Fruit fly (Drosophila melanogaster) whole organism, embryonic: ENCODE measurements around the gene Dok.

Experiments
- Atf-2 ChIP-seq: fragments of 200-800 bp; sonication (Bioruptor generic); optimal IDR thresholded peaks from 2 replicates; lab custom pipeline; 2016; ENCODE audit warnings: missing biosample characterization, missing genetic modification characterization
- Atf6 ChIP-seq: fragments of 200-800 bp; sonication (Bioruptor generic); IDR thresholded peaks from 2 replicates; pipeline ENCODE4 v1.3.6; 2022; ENCODE audit warnings: missing biosample characterization, missing genetic modification characterization
- Bteb2 ChIP-seq: fragments of 200-800 bp; sonication (Bioruptor generic); optimal IDR thresholded peaks from 2 replicates; lab custom pipeline; 2016; ENCODE audit warnings: missing biosample characterization, missing genetic modification characterization
- CG10274 ChIP-seq: fragments of 200-800 bp; sonication (Bioruptor generic); optimal IDR thresholded peaks from 3 replicates; lab custom pipeline; 2017; ENCODE audit warnings: missing biosample characterization, mild to moderate bottlenecking, missing genetic modification characterization
- CG10654 ChIP-seq: fragments of 200-800 bp; sonication (Bioruptor generic); optimal IDR thresholded peaks from 2 replicates; lab custom pipeline; 2016; ENCODE audit warnings: missing biosample characterization, missing genetic modification characterization
- CG11398 ChIP-seq: fragments of 200-800 bp; sonication (Bioruptor generic); optimal IDR thresholded peaks from 2 replicates; lab custom pipeline; 2016; ENCODE audit warnings: missing biosample characterization, missing genetic modification characterization
- CG11696 ChIP-seq: fragments of 200-800 bp; sonication (Bioruptor generic); IDR thresholded peaks from 2 replicates; pipeline ENCODE4 v1.3.6; 2022; ENCODE audit warnings: missing biosample characterization, missing genetic modification characterization
- CG12104 ChIP-seq: fragments of 200-800 bp; sonication (Bioruptor generic); optimal IDR thresholded peaks from 3 replicates; lab custom pipeline; 2016; ENCODE audit warnings: missing biosample characterization, missing genetic modification characterization
- CG12299 ChIP-seq: fragments of 200-800 bp; sonication (Bioruptor generic); optimal IDR thresholded peaks from 2 replicates; lab custom pipeline; 2018; ENCODE audit warnings: missing biosample characterization, mild to moderate bottlenecking, missing genetic modification characterization
- CG14441 ChIP-seq: fragments of 200-800 bp; sonication (Bioruptor generic); IDR thresholded peaks from 2 replicates; pipeline ENCODE4 v1.3.6; 2022; ENCODE audit warnings: missing biosample characterization, missing genetic modification characterization
- CG16813 ChIP-seq: fragments of 200-800 bp; sonication (Bioruptor generic); IDR thresholded peaks from 3 replicates; pipeline ENCODE4 v1.3.6; 2022; ENCODE audit warnings: missing biosample characterization, missing genetic modification characterization; ENCODE audit not compliant: partially characterized antibody
- CG17612 ChIP-seq: fragments of 200-800 bp; sonication (Bioruptor generic); IDR thresholded peaks from 2 replicates; pipeline ENCODE4 v1.3.6; 2022; ENCODE audit warnings: missing biosample characterization, missing genetic modification characterization
- CG2678 ChIP-seq: fragments of 200-800 bp; sonication (Bioruptor generic); optimal IDR thresholded peaks from 3 replicates; lab custom pipeline; 2019; ENCODE audit warnings: missing biosample characterization, mild to moderate bottlenecking, missing genetic modification characterization, moderate library complexity
- CG2889 ChIP-seq: fragments of 200-800 bp; sonication (Bioruptor generic); IDR thresholded peaks from 3 replicates; pipeline ENCODE4 v1.3.6; 2022; ENCODE audit warnings: missing biosample characterization, missing genetic modification characterization
- CG30431 ChIP-seq: fragments of 200-800 bp; sonication (Bioruptor generic); optimal IDR thresholded peaks from 2 replicates; lab custom pipeline; 2017; ENCODE audit warnings: missing biosample characterization, missing genetic modification characterization
- CG31441 ChIP-seq: fragments of 200-800 bp; sonication (Bioruptor generic); IDR thresholded peaks from 2 replicates; pipeline ENCODE4 v1.3.6; 2022; ENCODE audit warnings: missing biosample characterization, missing genetic modification characterization
- CG32772 ChIP-seq: fragments of 200-800 bp; sonication (Bioruptor generic); IDR thresholded peaks from 2 replicates; pipeline ENCODE4 v1.3.6; 2022; ENCODE audit warnings: missing biosample characterization, missing genetic modification characterization
- CG34224 ChIP-seq: fragments of 200-800 bp; sonication (Bioruptor generic); IDR thresholded peaks from 3 replicates; pipeline ENCODE4 v1.3.6; 2022; ENCODE audit warnings: missing biosample characterization, missing genetic modification characterization; ENCODE audit not compliant: partially characterized antibody
- CG34422 ChIP-seq: fragments of 200-800 bp; sonication (Bioruptor generic); IDR thresholded peaks from 3 replicates; pipeline ENCODE4 v1.3.6; 2022; ENCODE audit warnings: missing biosample characterization, missing genetic modification characterization
- CG6175 ChIP-seq: fragments of 200-800 bp; sonication (Bioruptor generic); IDR thresholded peaks from 3 replicates; pipeline ENCODE4 v1.3.6; 2022; ENCODE audit warnings: missing biosample characterization, missing genetic modification characterization
- CG6654 ChIP-seq: fragments of 200-800 bp; sonication (Bioruptor generic); optimal IDR thresholded peaks from 2 replicates; lab custom pipeline; 2017; ENCODE audit warnings: missing biosample characterization, mild to moderate bottlenecking, missing genetic modification characterization
- Camta ChIP-seq: fragments of 200-800 bp; sonication (Bioruptor generic); optimal IDR thresholded peaks from 2 replicates; lab custom pipeline; 2016; ENCODE audit warnings: missing biosample characterization, missing genetic modification characterization
- Dll ChIP-seq: fragments of 200-800 bp; sonication (Bioruptor generic); IDR thresholded peaks from 4 replicates; pipeline ENCODE4 v1.3.6; 2022; ENCODE audit warnings: missing biosample characterization, missing genetic modification characterization; ENCODE audit not compliant: partially characterized antibody
- E2f2 ChIP-seq: fragments of 200-800 bp; sonication (Bioruptor generic); IDR thresholded peaks from 2 replicates; pipeline ENCODE4 v1.3.6; 2022; ENCODE audit warnings: missing biosample characterization, missing genetic modification characterization
- HHEX ChIP-seq: fragments of 200-800 bp; sonication (Bioruptor generic); optimal IDR thresholded peaks from 3 replicates; lab custom pipeline; 2017; ENCODE audit warnings: missing biosample characterization, mild to moderate bottlenecking, missing genetic modification characterization, missing genetic modification reagents
- Hmx ChIP-seq: fragments of 200-800 bp; sonication (Bioruptor generic); optimal IDR thresholded peaks from 2 replicates; lab custom pipeline; 2016; ENCODE audit warnings: missing biosample characterization, missing genetic modification characterization
- MTF-1 ChIP-seq: fragments of 200-800 bp; sonication (Bioruptor generic); optimal IDR thresholded peaks from 2 replicates; lab custom pipeline; 2018; ENCODE audit warnings: missing biosample characterization, mild to moderate bottlenecking, missing genetic modification characterization, borderline replicate concordance
- NK7.1 ChIP-seq: fragments of 200-800 bp; sonication (Bioruptor generic); optimal IDR thresholded peaks from 3 replicates; lab custom pipeline; 2016; ENCODE audit warnings: missing biosample characterization, missing genetic modification characterization
- Opbp ChIP-seq: fragments of 200-800 bp; sonication (Bioruptor generic); IDR thresholded peaks from 3 replicates; pipeline ENCODE4 v1.3.6; 2022; ENCODE audit warnings: missing biosample characterization, missing genetic modification characterization; ENCODE audit not compliant: partially characterized antibody
- Optix ChIP-seq: fragments of 200-800 bp; sonication (Bioruptor generic); IDR thresholded peaks from 3 replicates; pipeline ENCODE4 v1.3.6; 2022; ENCODE audit warnings: missing biosample characterization, missing genetic modification characterization
- Poxn ChIP-seq: fragments of 200-800 bp; sonication (Bioruptor generic); IDR thresholded peaks from 2 replicates; pipeline ENCODE4 v1.3.6; 2022; ENCODE audit warnings: missing biosample characterization, missing genetic modification characterization
- Ptx1 ChIP-seq: fragments of 200-800 bp; sonication (Bioruptor generic); IDR thresholded peaks from 2 replicates; pipeline ENCODE4 v1.3.6; 2022; ENCODE audit warnings: missing biosample characterization, missing genetic modification characterization
- Six4 ChIP-seq: fragments of 200-800 bp; sonication (Bioruptor generic); optimal IDR thresholded peaks from 2 replicates; lab custom pipeline; 2016; ENCODE audit warnings: missing biosample characterization, missing genetic modification characterization
- Sox102F ChIP-seq: fragments of 200-800 bp; sonication (Bioruptor generic); optimal IDR thresholded peaks from 2 replicates; lab custom pipeline; 2018; ENCODE audit warnings: missing biosample characterization, mild to moderate bottlenecking, missing genetic modification characterization, moderate library complexity
- Sry-β ChIP-seq: fragments of 200-800 bp; sonication (Bioruptor generic); optimal IDR thresholded peaks from 2 replicates; lab custom pipeline; 2018; ENCODE audit warnings: missing biosample characterization, mild to moderate bottlenecking, missing genetic modification characterization, moderate library complexity
- Stat92E ChIP-seq, 3 experiments: fragments of >200 bp in 2 of 3; fragments of 200-800 bp in 1 of 3; sonication (Bioruptor generic) in 1 of 3; optimal IDR thresholded peaks; 2 replicates each; lab custom pipeline; 2017 to 2019; ENCODE audit warnings: missing biosample characterization in 3 of 3, missing genetic modification characterization in 3 of 3, mild to moderate bottlenecking in 1 of 3, moderate library complexity in 1 of 3
- amos ChIP-seq: fragments of 200-800 bp; sonication (Bioruptor generic); IDR thresholded peaks from 2 replicates; pipeline ENCODE4 v1.3.6; 2022; ENCODE audit warnings: missing biosample characterization, missing genetic modification characterization; ENCODE audit not compliant: partially characterized antibody
- btn ChIP-seq: fragments of 200-800 bp; sonication (Bioruptor generic); optimal IDR thresholded peaks from 2 replicates; lab custom pipeline; 2016; ENCODE audit warnings: missing biosample characterization, missing genetic modification characterization
- cato ChIP-seq: fragments of 200-800 bp; sonication (Bioruptor generic); optimal IDR thresholded peaks from 2 replicates; lab custom pipeline; 2016; ENCODE audit warnings: missing biosample characterization, missing genetic modification characterization, borderline replicate concordance
- ewg ChIP-seq: fragments of 200-800 bp; sonication (Bioruptor generic); optimal IDR thresholded peaks from 3 replicates; lab custom pipeline; 2017; ENCODE audit warnings: mild to moderate bottlenecking, missing biosample characterization, missing genetic modification reagents, missing genetic modification characterization
- grn ChIP-seq: fragments of 200-800 bp; sonication (Bioruptor generic); optimal IDR thresholded peaks from 3 replicates; lab custom pipeline; 2017; ENCODE audit warnings: missing biosample characterization, missing genetic modification characterization
- insv ChIP-seq, 2 experiments: fragments of 200-800 bp; sonication (Bioruptor generic); optimal IDR thresholded peaks; 3 replicates each; lab custom pipeline; 2016 to 2018; ENCODE audit warnings: missing biosample characterization in 2 of 2, missing genetic modification characterization in 2 of 2
- lab ChIP-seq: fragments of 200-800 bp; sonication (Bioruptor generic); optimal IDR thresholded peaks from 3 replicates; lab custom pipeline; 2017; ENCODE audit warnings: missing biosample characterization, missing genetic modification characterization, mild to moderate bottlenecking, moderate library complexity, missing genetic modification reagents
- salm ChIP-seq: fragments of 200-800 bp; sonication (Bioruptor generic); optimal IDR thresholded peaks from 2 replicates; lab custom pipeline; 2018; ENCODE audit warnings: missing biosample characterization, mild to moderate bottlenecking, missing genetic modification characterization
- sens-2 ChIP-seq: fragments of 200-800 bp; sonication (Bioruptor generic); IDR thresholded peaks from 2 replicates; pipeline ENCODE4 v1.3.6; 2022; ENCODE audit warnings: missing biosample characterization, missing genetic modification characterization
- shn ChIP-seq: fragments of 200-800 bp; sonication (Bioruptor generic); optimal IDR thresholded peaks from 3 replicates; lab custom pipeline; 2016; ENCODE audit warnings: missing biosample characterization, missing genetic modification characterization
- sisA ChIP-seq: fragments of 200-800 bp; sonication (Bioruptor generic); IDR thresholded peaks from 2 replicates; pipeline ENCODE4 v1.3.6; 2022; ENCODE audit warnings: missing biosample characterization, missing genetic modification characterization
- slp2 ChIP-seq: fragments of 200-800 bp; sonication (Bioruptor generic); optimal IDR thresholded peaks from 2 replicates; lab custom pipeline; 2016; ENCODE audit warnings: missing biosample characterization, missing genetic modification characterization
- toy ChIP-seq: fragments of 200-800 bp; sonication (Bioruptor generic); IDR thresholded peaks from 2 replicates; pipeline ENCODE4 v1.3.6; 2022; ENCODE audit warnings: missing biosample characterization, missing genetic modification characterization
- twi ChIP-seq: fragments of 200-800 bp; optimal IDR thresholded peaks from 2 replicates; lab custom pipeline; 2019; ENCODE audit warnings: missing biosample characterization, mild to moderate bottlenecking, missing genetic modification characterization, moderate library complexity
- zfh2 ChIP-seq: fragments of 200-800 bp; sonication (Bioruptor generic); optimal IDR thresholded peaks from 2 replicates; lab custom pipeline; 2016; ENCODE audit warnings: missing biosample characterization, missing genetic modification characterization

Gene Dok

DNA sequence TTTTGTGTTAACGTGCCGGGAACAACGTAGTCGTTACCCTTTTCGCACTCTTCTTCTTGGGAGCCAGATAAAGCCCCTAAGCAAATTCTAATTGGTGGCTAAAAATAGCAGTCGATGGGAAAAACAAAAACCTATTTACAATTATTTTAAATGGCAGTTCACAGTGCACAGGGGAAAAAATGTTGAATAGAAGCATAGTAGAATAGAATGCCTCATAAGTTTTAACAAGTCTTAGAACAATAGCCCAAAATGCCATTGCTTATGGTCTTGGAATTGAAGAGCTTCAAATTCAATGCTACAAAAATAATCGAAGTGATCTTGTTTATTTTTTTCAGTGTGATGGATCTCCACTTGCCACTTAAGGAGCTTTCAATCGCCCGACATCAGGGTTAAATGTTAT, 8.5 kb downstream of the Dok start (continued):
- peak; percentile 69 for TF ChIP-seq NK7.1
- TF ChIP-seq CG17612 (GFP tag; lab: Robert Waterston, UW) = no peak
- no peak for TF ChIP-seq MTF-1 (GFP tag; lab: Kevin White, UChicago)
- TF ChIP-seq lab = peak; percentile 82
- TF ChIP-seq CG12299 (tag; lab: Kevin White, UChicago) = no peak
- no peak for TF ChIP-seq twi (tag; lab: Kevin White, UChicago)
- peak; percentile 74 for TF ChIP-seq CG2678 (tag; lab: Kevin White, UChicago)
- peak; percentile 45 for TF ChIP-seq CG12104 (GFP tag; lab: Kevin White, UChicago)
- peak; percentile 49; the same call in 1 of the 3 replicates for TF ChIP-seq CG2889 (GFP tag; lab: Robert Waterston, UW)
- no peak for TF ChIP-seq sens-2 (GFP tag; lab: Robert Waterston, UW)
- TF ChIP-seq CG10274 (GFP tag; lab: Kevin White, UChicago) = no peak
- TF ChIP-seq amos (GFP tag; lab: Robert Waterston, UW) = no peak
- peak; percentile 43 for TF ChIP-seq zfh2 (GFP tag; lab: Kevin White, UChicago)
- no peak for TF ChIP-seq Dll (GFP tag; lab: Robert Waterston, UW)
- TF ChIP-seq Poxn (GFP tag; lab: Robert Waterston, UW) = peak; percentile 21; the same call in 1 of the 2 replicates
- peak; percentile 77 for TF ChIP-seq CG34422 (GFP tag; lab: Robert Waterston, UW)
- no peak for TF ChIP-seq CG31441
- TF ChIP-seq CG32772 (GFP tag; lab: Robert Waterston, UW) = peak; percentile 47; the same call in 1 of the 2 replicates
- no peak for TF ChIP-seq toy
- peak; percentile 51 for TF ChIP-seq CG11398
- TF ChIP-seq CG16813 (GFP tag; lab: Robert Waterston, UW) = no peak
- TF ChIP-seq Sry-β (GFP tag; lab: Kevin White, UChicago) = no peak
- peak; percentile 42; the same call in 1 of the 2 replicates for TF ChIP-seq E2f2 (GFP tag; lab: Robert Waterston, UW)
- peak; percentile 41 for TF ChIP-seq salm
- TF ChIP-seq slp2 (GFP tag; lab: Kevin White, UChicago) = peak; percentile 73
- peak; percentile 78 for TF ChIP-seq Atf6 (GFP tag; lab: Robert Waterston, UW)
- TF ChIP-seq Six4 (GFP tag; lab: Kevin White, UChicago) = no peak
- TF ChIP-seq sisA (GFP tag; lab: Robert Waterston, UW) = 0 out of 2 replicates have a peak, but pooled peaks have one; percentile 47
- TF ChIP-seq Sox102F (GFP tag; lab: Kevin White, UChicago) = peak; percentile 53
- TF ChIP-seq CG10654 = peak; percentile 35
- TF ChIP-seq CG14441 (GFP tag; lab: Robert Waterston, UW) = peak; percentile 62
- no peak for TF ChIP-seq Hmx (GFP tag; lab: Kevin White, UChicago)
- no peak for TF ChIP-seq CG34224
- TF ChIP-seq Opbp (GFP tag; lab: Robert Waterston, UW) = no peak
- no peak for TF ChIP-seq ewg (GFP tag; lab: Kevin White, UChicago)
- TF ChIP-seq btn (GFP tag; lab: Kevin White, UChicago) = no peak
- peak; percentile 42; the same call in 1 of the 3 replicates for TF ChIP-seq Optix (GFP tag; lab: Robert Waterston, UW)
- TF ChIP-seq grn (GFP tag; lab: Kevin White, UChicago) = no peak
- TF ChIP-seq CG6175 (GFP tag; lab: Robert Waterston, UW) = peak; percentile 73; the same call in 2 of the 3 replicates
- TF ChIP-seq Ptx1 (GFP tag; lab: Robert Waterston, UW) = peak; percentile 73
- no peak for TF ChIP-seq Stat92E (GFP tag; optimal IDR thresholded peaks at IDR 0.05; lab: Kevin White, UChicago)
- TF ChIP-seq Camta = peak; percentile 48
- no peak for TF ChIP-seq CG11696 (GFP tag; lab: Robert Waterston, UW)
- TF ChIP-seq CG6654 (GFP tag; lab: Kevin White, UChicago) = no peak
- peak; percentile 15 for TF ChIP-seq CG30431
- TF ChIP-seq HHEX (GFP tag; lab: Kevin White, UChicago) = peak; percentile 67
- TF ChIP-seq insv (GFP tag; optimal IDR thresholded peaks at IDR 0.05; lab: Kevin White, UChicago) = no peak
- peak; percentile 26 for TF ChIP-seq cato (GFP tag; lab: Kevin White, UChicago)
- TF ChIP-seq Atf-2 (GFP tag; lab: Kevin White, UChicago) = peak; percentile 55
- TF ChIP-seq Bteb2 = peak; percentile 64
- peak; percentile 64 for TF ChIP-seq shn (GFP tag; lab: Kevin White, UChicago)
